Worm (Caenorhabditis elegans) whole organism, L3 larva: ENCODE results near the gene F19G12.9.

ENCODE experiments used
- elt-1 ChIP-seq: fragments of 150-350 bp; optimal IDR thresholded peaks from 2 replicates; lab custom pipeline; 2014; ENCODE audit warnings: missing biosample characterization, missing genetic modification characterization
- nhr-12 ChIP-seq: fragments of 150-350 bp; optimal IDR thresholded peaks from 2 replicates; lab custom pipeline; 2014; ENCODE audit warnings: missing biosample characterization, missing genetic modification characterization
- pha-4 ChIP-seq: fragments of 150-350 bp; optimal IDR thresholded peaks from 2 replicates; lab custom pipeline; 2014; ENCODE audit warnings: missing biosample characterization, missing genetic modification reagents, missing genetic modification characterization

ce11 chrX:1468057-1468456 lies 49.0 kb downstream of the F19G12.9 start:
- TF ChIP-seq nhr-12 (tag; lab: Kevin White, UChicago) (no peak), pha-4 (tag; lab: Kevin White, UChicago) (no peak), elt-1 (tag; lab: Kevin White, UChicago) (no peak)
